Worm (Caenorhabditis elegans): ENCODE measurements around the gene lgc-12.

DNA sequence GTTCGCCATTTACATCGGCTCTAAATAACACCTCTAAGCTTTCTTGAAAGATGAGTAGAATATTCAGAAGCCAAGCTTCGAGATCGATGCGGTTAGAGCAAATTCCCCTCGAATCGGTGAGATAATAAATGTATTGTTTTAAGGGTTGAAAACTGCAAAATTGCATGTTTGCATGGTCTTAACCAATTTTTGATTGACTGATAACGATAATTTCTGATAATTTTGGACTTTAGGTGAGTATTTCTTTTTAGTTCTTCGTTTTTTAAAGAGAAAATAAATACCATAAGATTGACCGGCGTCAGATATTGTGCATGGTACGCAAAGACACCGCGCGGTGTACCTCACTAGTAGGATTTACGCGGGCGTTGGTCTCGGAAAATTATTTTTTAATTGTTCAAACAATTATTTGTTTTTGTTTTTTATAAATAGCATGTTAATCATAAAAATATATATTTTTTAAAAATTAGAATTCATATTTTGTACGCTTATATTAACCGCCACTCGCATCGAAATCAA, 22.2 kb downstream of the lgc-12 start, which contains the start of gene cup-5:
- no peak for TF ChIP-seq ama-1 (optimal IDR thresholded peaks at IDR 0.05)
- TF ChIP-seq nhr-28 (tag; optimal IDR thresholded peaks at IDR 0.05): no peak
- TF ChIP-seq pqm-1 (tag; optimal IDR thresholded peaks at IDR 0.05): no peak
- TF ChIP-seq ztf-4 (tag; optimal IDR thresholded peaks at IDR 0.05): no peak
- no peak for TF ChIP-seq ZK546.5 (tag; optimal IDR thresholded peaks at IDR 0.05)
